Fruit fly (Drosophila melanogaster) whole organism, wandering third instar larva: Measurements from ENCODE around the gene gish.

ENCODE experiments used
- Abd-B ChIP-seq: fragments of >200 bp; optimal IDR thresholded peaks from 2 replicates; lab custom pipeline; 2017; ENCODE audit warnings: missing biosample characterization, missing genetic modification characterization
- CG32264 ChIP-seq: fragments of 200-800 bp; sonication (Bioruptor generic); optimal IDR thresholded peaks from 2 replicates; lab custom pipeline; 2016; ENCODE audit warnings: missing biosample characterization, missing genetic modification characterization
- CG9705 ChIP-seq: fragments of 200-800 bp; sonication (Bioruptor generic); optimal IDR thresholded peaks from 2 replicates; lab custom pipeline; 2018; ENCODE audit warnings: missing biosample characterization, mild to moderate bottlenecking, missing genetic modification characterization
- CrebA ChIP-seq: fragments of 200-800 bp; sonication (Bioruptor generic); optimal IDR thresholded peaks from 2 replicates; lab custom pipeline; 2016; ENCODE audit warnings: missing biosample characterization, mild to moderate bottlenecking, missing genetic modification characterization, borderline replicate concordance
- Dfd ChIP-seq: fragments of >200 bp; optimal IDR thresholded peaks from 2 replicates; lab custom pipeline; 2017; ENCODE audit warnings: missing biosample characterization, missing genetic modification characterization
- Dif ChIP-seq: fragments of 200-275, 200-300 bp; sonication (Bioruptor generic); optimal IDR thresholded peaks from 2 replicates; lab custom pipeline; 2018; ENCODE audit warnings: missing biosample characterization, missing genetic modification characterization; ENCODE audit not compliant: partially characterized antibody
- GATAd ChIP-seq: sonication (Bioruptor generic); optimal IDR thresholded peaks from 2 replicates; lab custom pipeline; 2016; ENCODE audit warnings: missing biosample characterization, missing genetic modification characterization
- HLH106 ChIP-seq: fragments of 200-800 bp; optimal IDR thresholded peaks from 3 replicates; lab custom pipeline; 2019; ENCODE audit warnings: missing biosample characterization, mild to moderate bottlenecking, missing genetic modification characterization, moderate library complexity
- Hnf4 ChIP-seq: fragments of 200-800 bp; sonication (Bioruptor generic); optimal IDR thresholded peaks from 2 replicates; lab custom pipeline; 2016; ENCODE audit warnings: missing biosample characterization, mild to moderate bottlenecking, missing genetic modification characterization
- Hr78 ChIP-seq: fragments of >200 bp; optimal IDR thresholded peaks from 2 replicates; lab custom pipeline; 2017; ENCODE audit warnings: missing biosample characterization, missing genetic modification characterization
- Hr83 ChIP-seq: fragments of 200-300 bp; sonication (Bioruptor generic); optimal IDR thresholded peaks from 2 replicates; lab custom pipeline; 2016; ENCODE audit warnings: missing biosample characterization, mild to moderate bottlenecking, missing genetic modification characterization, moderate library complexity; ENCODE audit not compliant: poor library complexity, severe bottlenecking
- Jra ChIP-seq: sonication (Bioruptor generic); optimal IDR thresholded peaks from 2 replicates; lab custom pipeline; 2016; ENCODE audit warnings: missing biosample characterization, missing genetic modification characterization
- Mio ChIP-seq: sonication (Bioruptor generic); optimal IDR thresholded peaks from 2 replicates; lab custom pipeline; 2016; ENCODE audit warnings: missing biosample characterization, missing genetic modification characterization
- Myc ChIP-seq: fragments of >200 bp; optimal IDR thresholded peaks from 2 replicates; lab custom pipeline; 2017
- N ChIP-seq: fragments of >200 bp; optimal IDR thresholded peaks from 2 replicates; lab custom pipeline; 2018; ENCODE audit warnings: missing biosample characterization, missing external identifiers, missing genetic modification characterization
- OdsH ChIP-seq: fragments of 200-800 bp; sonication (Bioruptor generic); optimal IDR thresholded peaks from 2 replicates; lab custom pipeline; 2016; ENCODE audit warnings: missing biosample characterization, mild to moderate bottlenecking, missing genetic modification characterization
- Rel ChIP-seq, 2 experiments: fragments of 200-800 bp; sonication (Bioruptor generic) in 1 of 2; optimal IDR thresholded peaks; 2 replicates in 1 of 2; 3 replicates in 1 of 2; lab custom pipeline; 2016 to 2019; ENCODE audit warnings: mild to moderate bottlenecking in 2 of 2, missing biosample characterization in 2 of 2, missing genetic modification characterization in 2 of 2, moderate library complexity in 1 of 2
- Sp1 ChIP-seq: fragments of 200-800 bp; sonication (Bioruptor generic); optimal IDR thresholded peaks from 3 replicates; lab custom pipeline; 2019; ENCODE audit warnings: missing biosample characterization, mild to moderate bottlenecking, missing genetic modification characterization, moderate library complexity
- Vsx2 ChIP-seq: fragments of 200-300, 225-300 bp; sonication (Bioruptor generic); optimal IDR thresholded peaks from 2 replicates; lab custom pipeline; 2018; ENCODE audit warnings: missing biosample characterization, missing genetic modification characterization; ENCODE audit not compliant: partially characterized antibody
- br ChIP-seq: fragments of 200-800 bp; sonication (Bioruptor generic); optimal IDR thresholded peaks from 2 replicates; lab custom pipeline; 2016; ENCODE audit warnings: missing biosample characterization, missing genetic modification characterization
- brk ChIP-seq: fragments of 200-800 bp; sonication (Bioruptor generic); optimal IDR thresholded peaks from 2 replicates; lab custom pipeline; 2016; ENCODE audit warnings: missing biosample characterization, mild to moderate bottlenecking, missing genetic modification characterization
- dl ChIP-seq, 2 experiments: fragments of 175-275, 200-275 bp in 1 of 2; fragments of 200-275 bp in 1 of 2; sonication (Bioruptor generic); optimal IDR thresholded peaks; lab custom pipeline; 2018; ENCODE audit warnings: mild to moderate bottlenecking in 2 of 2, missing biosample characterization in 2 of 2, missing genetic modification characterization in 2 of 2, moderate library complexity in 2 of 2; ENCODE audit not compliant: partially characterized antibody in 2 of 2, insufficient read depth in 1 of 2
- dmrt93B ChIP-seq: fragments of 200-800 bp; sonication (Bioruptor generic); optimal IDR thresholded peaks from 2 replicates; lab custom pipeline; 2018; ENCODE audit warnings: missing biosample characterization, mild to moderate bottlenecking, missing genetic modification characterization
- dsf ChIP-seq: sonication (Bioruptor generic); optimal IDR thresholded peaks from 2 replicates; lab custom pipeline; 2016; ENCODE audit warnings: missing biosample characterization, missing genetic modification characterization, borderline replicate concordance
- ey ChIP-seq: fragments of 200-800 bp; sonication (Bioruptor generic); optimal IDR thresholded peaks from 2 replicates; lab custom pipeline; 2016; ENCODE audit warnings: missing biosample characterization, missing genetic modification characterization
- foxo ChIP-seq, 2 experiments: fragments of 200-800 bp; sonication (Bioruptor generic); optimal IDR thresholded peaks; 2 replicates in 1 of 2; 3 replicates in 1 of 2; lab custom pipeline; 2016 to 2017; ENCODE audit warnings: missing biosample characterization in 2 of 2, missing genetic modification characterization in 2 of 2
- fru ChIP-seq: fragments of 200-800 bp; sonication (Bioruptor generic); optimal IDR thresholded peaks from 3 replicates; lab custom pipeline; 2016; ENCODE audit warnings: missing biosample characterization, mild to moderate bottlenecking, missing genetic modification characterization
- h ChIP-seq: fragments of 200-800 bp; sonication (Bioruptor generic); optimal IDR thresholded peaks from 3 replicates; lab custom pipeline; 2016; ENCODE audit warnings: missing biosample characterization, mild to moderate bottlenecking, missing genetic modification characterization
- jim ChIP-seq: fragments of 175-275, 200-325 bp; sonication (Bioruptor generic); optimal IDR thresholded peaks from 2 replicates; lab custom pipeline; 2016; ENCODE audit warnings: missing biosample characterization, mild to moderate bottlenecking, missing genetic modification characterization
- lola ChIP-seq: fragments of >200 bp; optimal IDR thresholded peaks from 2 replicates; lab custom pipeline; 2017; ENCODE audit warnings: missing biosample characterization, missing genetic modification characterization
- pan ChIP-seq: fragments of >200 bp; optimal IDR thresholded peaks from 2 replicates; lab custom pipeline; 2017
- psq ChIP-seq: fragments of 200-800 bp; sonication (Bioruptor generic); optimal IDR thresholded peaks from 3 replicates; lab custom pipeline; 2017; ENCODE audit warnings: missing biosample characterization, mild to moderate bottlenecking, missing genetic modification characterization, moderate library complexity
- rgr ChIP-seq: fragments of 200-800 bp; sonication (Bioruptor generic); optimal IDR thresholded peaks from 3 replicates; lab custom pipeline; 2016; ENCODE audit warnings: missing biosample characterization, mild to moderate bottlenecking, missing genetic modification characterization
- sage ChIP-seq: fragments of 200-800 bp; sonication (Bioruptor generic); optimal IDR thresholded peaks from 2 replicates; lab custom pipeline; 2016; ENCODE audit warnings: missing biosample characterization, mild to moderate bottlenecking, missing genetic modification characterization
- sv ChIP-seq: fragments of 200-800 bp; sonication (Bioruptor generic); optimal IDR thresholded peaks from 3 replicates; lab custom pipeline; 2016; ENCODE audit warnings: missing biosample characterization, missing genetic modification characterization
- tai ChIP-seq: sonication (Bioruptor generic); optimal IDR thresholded peaks from 2 replicates; lab custom pipeline; 2016; ENCODE audit warnings: missing biosample characterization, missing genetic modification characterization
- usp ChIP-seq: fragments of >200 bp; optimal IDR thresholded peaks from 2 replicates; lab custom pipeline; 2017; ENCODE audit warnings: missing biosample characterization, missing genetic modification characterization
- woc ChIP-seq: sonication (Bioruptor generic); optimal IDR thresholded peaks from 2 replicates; lab custom pipeline; 2016; ENCODE audit warnings: missing biosample characterization, mild to moderate bottlenecking, missing genetic modification characterization

Gene gish

dm6 chr3R:16235215-16235937, 36.9 kb upstream of the gish start:
- no peak for TF ChIP-seq OdsH (GFP tag; lab: Kevin White, UChicago)
- TF ChIP-seq CG9705 (GFP tag; lab: Kevin White, UChicago) = no peak
- peak; percentile 10 for TF ChIP-seq jim (GFP tag; lab: Kevin White, UChicago)
- peak; percentile 24 to 86 for TF ChIP-seq dl (GFP tag; optimal IDR thresholded peaks at IDR 0.05; lab: Kevin White, UChicago; ENCODE audit: insufficient read depth in 1 of 2, partially characterized antibody in 2 of 2)
- TF ChIP-seq CrebA = peak; percentile 93
- TF ChIP-seq fru (GFP tag; lab: Kevin White, UChicago) = peak; percentile 51
- peak; percentile 86 for TF ChIP-seq tai (GFP tag; lab: Kevin White, UChicago)
- peak; percentile 83 for TF ChIP-seq woc (GFP tag; lab: Kevin White, UChicago)
- peak in 1 of 2 experiments; percentile 69 for TF ChIP-seq foxo (GFP tag; optimal IDR thresholded peaks at IDR 0.05; lab: Kevin White, UChicago)
- TF ChIP-seq sv = no peak
- peak; percentile 86 for TF ChIP-seq Dif (GFP tag; lab: Kevin White, UChicago)
- peak; percentile 74 for TF ChIP-seq Jra (GFP tag; lab: Kevin White, UChicago)
- no peak for TF ChIP-seq ey (GFP tag; lab: Kevin White, UChicago)
- TF ChIP-seq CG32264 (GFP tag; lab: Kevin White, UChicago) = peak; percentile 8
- no peak for TF ChIP-seq dmrt93B (GFP tag; lab: Kevin White, UChicago)
- TF ChIP-seq br (GFP tag; lab: Kevin White, UChicago) = peak; percentile 59
- TF ChIP-seq usp (GFP tag; lab: Kevin White, UChicago) = no peak
- no peak for TF ChIP-seq GATAd
- TF ChIP-seq Dfd (GFP tag; lab: Kevin White, UChicago) = no peak
- peak; percentile 82 for TF ChIP-seq h (GFP tag; lab: Kevin White, UChicago)
- no peak for TF ChIP-seq Vsx2 (GFP tag; lab: Kevin White, UChicago)
- TF ChIP-seq Myc = no peak
- peak; percentile 12 for TF ChIP-seq rgr
- peak; percentile 90 for TF ChIP-seq Hr83 (GFP tag; lab: Kevin White, UChicago)
- no peak for TF ChIP-seq Hr78 (GFP tag; lab: Kevin White, UChicago)
- TF ChIP-seq N (GFP tag; lab: Kevin White, UChicago) = no peak
- no peak for TF ChIP-seq lola
- no peak for TF ChIP-seq pan (lab: Kevin White, UChicago)
- TF ChIP-seq sage (GFP tag; lab: Kevin White, UChicago) = peak; percentile 19
- TF ChIP-seq brk = peak; percentile 86
- peak; percentile 89 for TF ChIP-seq psq (GFP tag; lab: Kevin White, UChicago)
- TF ChIP-seq Rel (GFP tag; optimal IDR thresholded peaks at IDR 0.05; lab: Kevin White, UChicago) = peak; percentile 42
- peak; percentile 85 for TF ChIP-seq Rel (tag; optimal IDR thresholded peaks at IDR 0.05; lab: Kevin White, UChicago)
- no peak for TF ChIP-seq Mio (GFP tag; lab: Kevin White, UChicago)
- TF ChIP-seq Hnf4 (GFP tag; lab: Kevin White, UChicago) = peak; percentile 66

DNA sequence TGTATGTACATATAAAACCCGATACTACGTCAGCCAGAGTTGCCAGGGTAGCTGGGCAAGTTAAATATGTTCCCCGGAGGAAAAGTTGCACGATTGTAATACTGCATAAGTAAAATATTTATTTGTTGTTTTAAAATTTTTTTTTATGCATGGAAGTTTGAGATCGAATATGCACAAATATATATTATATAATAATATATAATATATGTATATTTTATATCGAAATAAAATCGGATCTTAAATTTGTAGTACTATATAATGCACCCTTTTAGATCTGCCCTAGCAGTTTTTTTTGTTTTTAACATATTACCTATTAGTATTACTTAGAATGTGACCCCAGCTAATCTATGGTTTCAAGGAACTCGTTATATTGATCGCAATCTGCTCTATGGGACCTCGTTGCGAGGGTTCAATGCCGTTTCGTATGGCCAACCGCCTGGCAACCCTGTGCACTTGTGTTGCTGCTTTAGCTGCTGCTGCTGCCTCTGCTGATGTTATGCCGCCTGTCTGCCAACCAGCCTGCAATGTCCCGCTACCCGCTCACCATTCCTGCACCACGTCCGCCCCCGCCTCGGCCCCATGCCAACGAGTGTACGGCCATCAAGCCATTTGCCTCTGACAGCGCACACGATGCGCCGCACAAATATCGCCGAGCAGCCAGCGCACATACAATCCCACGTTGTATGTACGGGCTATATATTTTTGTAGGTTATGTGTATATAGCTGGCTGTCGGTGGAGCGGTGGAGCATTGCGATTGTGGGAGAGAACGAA, 36.1 kb upstream of the gish start:
- TF ChIP-seq dl (GFP tag; optimal IDR thresholded peaks at IDR 0.05; lab: Kevin White, UChicago; ENCODE audit: insufficient read depth in 1 of 2, partially characterized antibody in 2 of 2) (peak; percentile 56 to 64), CG32264 (GFP tag; lab: Kevin White, UChicago) (no peak), jim (GFP tag; lab: Kevin White, UChicago) (peak; percentile 83), sage (GFP tag; lab: Kevin White, UChicago) (peak; percentile 29), lola (no peak), Sp1 (GFP tag; lab: Kevin White, UChicago) (peak; percentile 97), CG9705 (GFP tag; lab: Kevin White, UChicago) (peak; percentile 72), woc (GFP tag; lab: Kevin White, UChicago) (peak; percentile 31), N (GFP tag; lab: Kevin White, UChicago) (no peak), h (GFP tag; lab: Kevin White, UChicago) (no peak), sv (peak; percentile 79), CrebA (peak; percentile 93), foxo (GFP tag; optimal IDR thresholded peaks at IDR 0.05; lab: Kevin White, UChicago) (peak; percentile 72 to 77), Myc (no peak), Jra (GFP tag; lab: Kevin White, UChicago) (no peak), Dif (GFP tag; lab: Kevin White, UChicago) (peak; percentile 85), ey (GFP tag; lab: Kevin White, UChicago) (peak; percentile 61), rgr (peak; percentile 40), Abd-B (GFP tag; lab: Kevin White, UChicago) (no peak), usp (GFP tag; lab: Kevin White, UChicago) (no peak), fru (GFP tag; lab: Kevin White, UChicago) (peak; percentile 45), Mio (GFP tag; lab: Kevin White, UChicago) (peak; percentile 37), tai (GFP tag; lab: Kevin White, UChicago) (no peak), psq (GFP tag; lab: Kevin White, UChicago) (peak; percentile 65), Hr83 (GFP tag; lab: Kevin White, UChicago) (peak; percentile 97), dsf (GFP tag; lab: Kevin White, UChicago) (no peak), GATAd (no peak), Hnf4 (GFP tag; lab: Kevin White, UChicago) (no peak), Dfd (GFP tag; lab: Kevin White, UChicago) (peak; percentile 87), br (GFP tag; lab: Kevin White, UChicago) (peak; percentile 51), dmrt93B (GFP tag; lab: Kevin White, UChicago) (peak; percentile 95), Vsx2 (GFP tag; lab: Kevin White, UChicago) (no peak), Rel (GFP tag; optimal IDR thresholded peaks at IDR 0.05; lab: Kevin White, UChicago) (no peak), Rel (tag; optimal IDR thresholded peaks at IDR 0.05; lab: Kevin White, UChicago) (peak; percentile 64), pan (lab: Kevin White, UChicago) (no peak), HLH106 (tag; lab: Kevin White, UChicago) (peak; percentile 92), brk (no peak), OdsH (GFP tag; lab: Kevin White, UChicago) (peak; percentile 62)
